Fruit fly (Drosophila melanogaster) whole organism, embryonic: ENCODE measurements around the gene Cpr62Ba.

Source experiments
- Atf-2 ChIP-seq: fragments of 200-800 bp; sonication (Bioruptor generic); optimal IDR thresholded peaks from 2 replicates; lab custom pipeline; 2016; ENCODE audit warnings: missing biosample characterization, missing genetic modification characterization
- Bgb ChIP-seq: fragments of 200-800 bp; sonication (Bioruptor generic); IDR thresholded peaks from 2 replicates; pipeline ENCODE4 v1.3.6; 2022; ENCODE audit warnings: missing biosample characterization, missing genetic modification characterization; ENCODE audit not compliant: partially characterized antibody
- CG10565 ChIP-seq: fragments of 200-800 bp; sonication (Bioruptor generic); optimal IDR thresholded peaks from 3 replicates; lab custom pipeline; 2016; ENCODE audit warnings: missing biosample characterization, mild to moderate bottlenecking, missing genetic modification characterization
- CG11398 ChIP-seq: fragments of 200-800 bp; sonication (Bioruptor generic); optimal IDR thresholded peaks from 2 replicates; lab custom pipeline; 2016; ENCODE audit warnings: missing biosample characterization, missing genetic modification characterization
- CG12155 ChIP-seq: fragments of 200-800 bp; sonication (Bioruptor generic); optimal IDR thresholded peaks from 3 replicates; lab custom pipeline; 2016; ENCODE audit warnings: missing biosample characterization, missing genetic modification characterization
- CG13123 ChIP-seq: fragments of 200-800 bp; sonication (Bioruptor generic); optimal IDR thresholded peaks from 2 replicates; lab custom pipeline; 2016; ENCODE audit warnings: missing biosample characterization, missing genetic modification characterization
- CG13894 ChIP-seq: fragments of 200-800 bp; sonication (Bioruptor generic); optimal IDR thresholded peaks from 3 replicates; lab custom pipeline; 2018; ENCODE audit warnings: missing biosample characterization, mild to moderate bottlenecking, missing genetic modification characterization, moderate library complexity
- CG15269 ChIP-seq: fragments of 200-800 bp; sonication (Bioruptor generic); optimal IDR thresholded peaks from 2 replicates; lab custom pipeline; 2018; ENCODE audit warnings: missing biosample characterization, mild to moderate bottlenecking, missing genetic modification characterization, moderate library complexity
- CG17186 ChIP-seq: fragments of 200-800 bp; sonication (Bioruptor generic); optimal IDR thresholded peaks from 3 replicates; lab custom pipeline; 2017; ENCODE audit warnings: missing biosample characterization, missing genetic modification reagents, missing genetic modification characterization
- CG17802 ChIP-seq: fragments of 200-800 bp; sonication (Bioruptor generic); optimal IDR thresholded peaks from 2 replicates; lab custom pipeline; 2018; ENCODE audit warnings: missing biosample characterization, mild to moderate bottlenecking, missing genetic modification characterization, moderate library complexity
- CG18262 ChIP-seq: fragments of 200-800 bp; optimal IDR thresholded peaks from 3 replicates; lab custom pipeline; 2019; ENCODE audit warnings: missing biosample characterization, mild to moderate bottlenecking, missing genetic modification characterization, moderate library complexity
- CG2129 ChIP-seq: fragments of 200-800 bp; sonication (Bioruptor generic); IDR thresholded peaks from 2 replicates; pipeline ENCODE4 v1.3.6; 2022; ENCODE audit warnings: missing biosample characterization, missing genetic modification characterization; ENCODE audit not compliant: partially characterized antibody
- CG3163 ChIP-seq: fragments of 200-800 bp; sonication (Bioruptor generic); optimal IDR thresholded peaks from 3 replicates; lab custom pipeline; 2016; ENCODE audit warnings: missing biosample characterization, missing genetic modification characterization
- CG4707 ChIP-seq: fragments of 200-800 bp; sonication (Bioruptor generic); optimal IDR thresholded peaks from 2 replicates; lab custom pipeline; 2018; ENCODE audit warnings: missing biosample characterization, mild to moderate bottlenecking, missing genetic modification characterization, moderate library complexity
- CG4820 ChIP-seq: fragments of 200-800 bp; sonication (Bioruptor generic); optimal IDR thresholded peaks from 3 replicates; lab custom pipeline; 2016; ENCODE audit warnings: missing biosample characterization, missing genetic modification characterization
- CG6689 ChIP-seq: fragments of 200-800 bp; sonication (Bioruptor generic); IDR thresholded peaks from 2 replicates; pipeline ENCODE4 v1.3.6; 2022; ENCODE audit warnings: missing biosample characterization, missing genetic modification characterization
- CG8290 ChIP-seq, 3 experiments: fragments of 200-800 bp; sonication (Bioruptor generic); optimal IDR thresholded peaks; 2 replicates each; lab custom pipeline; 2016 to 2019; ENCODE audit warnings: missing biosample characterization in 3 of 3, missing genetic modification characterization in 3 of 3, mild to moderate bottlenecking in 2 of 3, moderate library complexity in 1 of 3
- CG9932 ChIP-seq: fragments of 200-800 bp; sonication (Bioruptor generic); IDR thresholded peaks from 2 replicates; pipeline ENCODE4 v1.3.6; 2022; ENCODE audit warnings: missing biosample characterization, missing genetic modification characterization
- CHES-1-like ChIP-seq: fragments of 200-800 bp; sonication (Bioruptor generic); optimal IDR thresholded peaks from 2 replicates; lab custom pipeline; 2016; ENCODE audit warnings: missing biosample characterization, missing genetic modification characterization
- Camta ChIP-seq: fragments of 200-800 bp; sonication (Bioruptor generic); optimal IDR thresholded peaks from 2 replicates; lab custom pipeline; 2016; ENCODE audit warnings: missing biosample characterization, missing genetic modification characterization
- CkIIα-i1 ChIP-seq: fragments of 200-800 bp; sonication (Bioruptor generic); IDR thresholded peaks from 2 replicates; pipeline ENCODE4 v1.3.6; 2022; ENCODE audit warnings: missing biosample characterization, missing genetic modification characterization
- CrebB ChIP-seq: fragments of 200-800 bp; sonication (Bioruptor generic); optimal IDR thresholded peaks from 3 replicates; lab custom pipeline; 2018; ENCODE audit warnings: missing biosample characterization, mild to moderate bottlenecking, missing genetic modification characterization
- ERR ChIP-seq: fragments of 200-800 bp; sonication (Bioruptor generic); optimal IDR thresholded peaks from 2 replicates; lab custom pipeline; 2016; ENCODE audit warnings: missing biosample characterization, missing genetic modification characterization
- HHEX ChIP-seq: fragments of 200-800 bp; sonication (Bioruptor generic); optimal IDR thresholded peaks from 3 replicates; lab custom pipeline; 2017; ENCODE audit warnings: missing biosample characterization, mild to moderate bottlenecking, missing genetic modification characterization, missing genetic modification reagents
- Lhr ChIP-seq: fragments of 200-800 bp; sonication (Bioruptor generic); optimal IDR thresholded peaks from 3 replicates; lab custom pipeline; 2017; ENCODE audit warnings: mild to moderate bottlenecking, missing biosample characterization, missing genetic modification reagents, missing genetic modification characterization
- MBD-R2 ChIP-seq: fragments of 200-800 bp; sonication (Bioruptor generic); IDR thresholded peaks from 2 replicates; pipeline ENCODE4 v1.3.6; 2022; ENCODE audit warnings: missing biosample characterization, missing genetic modification characterization
- Meics ChIP-seq: fragments of 200-800 bp; sonication (Bioruptor generic); optimal IDR thresholded peaks from 2 replicates; lab custom pipeline; 2017; ENCODE audit warnings: missing biosample characterization, mild to moderate bottlenecking, missing genetic modification characterization
- NFAT ChIP-seq: fragments of 200-800 bp; sonication (Bioruptor generic); IDR thresholded peaks from 2 replicates; pipeline ENCODE4 v1.3.6; 2022; ENCODE audit warnings: missing biosample characterization, missing genetic modification characterization
- YL-1 ChIP-seq: fragments of 200-800 bp; sonication (Bioruptor generic); optimal IDR thresholded peaks from 3 replicates; lab custom pipeline; 2017; ENCODE audit warnings: missing biosample characterization, mild to moderate bottlenecking, missing genetic modification characterization
- ase ChIP-seq: fragments of 200-800 bp; sonication (Bioruptor generic); IDR thresholded peaks from 3 replicates; pipeline ENCODE4 v1.3.6; 2022; ENCODE audit warnings: missing biosample characterization, missing genetic modification characterization
- cg ChIP-seq: fragments of 200-800 bp; sonication (Bioruptor generic); optimal IDR thresholded peaks from 3 replicates; lab custom pipeline; 2019; ENCODE audit warnings: missing biosample characterization, mild to moderate bottlenecking, missing genetic modification characterization, moderate library complexity
- chinmo ChIP-seq: fragments of 200-800 bp; sonication (Bioruptor generic); IDR thresholded peaks from 4 replicates; pipeline ENCODE4 v1.3.6; 2022; ENCODE audit warnings: missing biosample characterization, missing genetic modification characterization; ENCODE audit not compliant: partially characterized antibody
- chn ChIP-seq: fragments of 200-800 bp; sonication (Bioruptor generic); optimal IDR thresholded peaks from 2 replicates; lab custom pipeline; 2016; ENCODE audit warnings: missing biosample characterization, missing genetic modification characterization
- dmrt99B ChIP-seq: fragments of 200-800 bp; sonication (Bioruptor generic); optimal IDR thresholded peaks from 2 replicates; lab custom pipeline; 2018; ENCODE audit warnings: missing biosample characterization, mild to moderate bottlenecking, missing genetic modification characterization, moderate library complexity
- en ChIP-seq: fragments of 200-800 bp; sonication (Bioruptor generic); optimal IDR thresholded peaks from 2 replicates; lab custom pipeline; 2016; ENCODE audit warnings: missing biosample characterization, missing genetic modification characterization
- eyg ChIP-seq: fragments of 200-800 bp; sonication (Bioruptor generic); optimal IDR thresholded peaks from 3 replicates; lab custom pipeline; 2016; ENCODE audit warnings: missing biosample characterization, missing genetic modification characterization
- hbn ChIP-seq: fragments of 200-800 bp; sonication (Bioruptor generic); IDR thresholded peaks from 2 replicates; pipeline ENCODE4 v1.3.6; 2022; ENCODE audit warnings: missing biosample characterization, missing genetic modification characterization; ENCODE audit not compliant: partially characterized antibody
- kni ChIP-seq: fragments of 200-800 bp; sonication (Bioruptor generic); optimal IDR thresholded peaks from 3 replicates; lab custom pipeline; 2017; ENCODE audit warnings: mild to moderate bottlenecking, missing biosample characterization, missing genetic modification reagents, missing genetic modification characterization
- lbe ChIP-seq: fragments of 200-800 bp; sonication (Bioruptor generic); optimal IDR thresholded peaks from 2 replicates; lab custom pipeline; 2016; ENCODE audit warnings: missing biosample characterization, mild to moderate bottlenecking, missing genetic modification characterization
- nerfin-1 ChIP-seq: fragments of 200-800 bp; sonication (Bioruptor generic); optimal IDR thresholded peaks from 3 replicates; lab custom pipeline; 2019; ENCODE audit warnings: missing biosample characterization, mild to moderate bottlenecking, missing genetic modification characterization, moderate library complexity
- phol ChIP-seq: fragments of 200-800 bp; sonication (Bioruptor generic); optimal IDR thresholded peaks from 3 replicates; lab custom pipeline; 2018; ENCODE audit warnings: missing biosample characterization, mild to moderate bottlenecking, missing genetic modification characterization, moderate library complexity
- prd ChIP-seq, 3 experiments: fragments of >200 bp in 2 of 3; fragments of 200-800 bp in 1 of 3; sonication (Bioruptor generic) in 1 of 3; optimal IDR thresholded peaks in 2 of 3; IDR thresholded peaks in 1 of 3; 2 replicates in 2 of 3; 3 replicates in 1 of 3; pipeline versions ENCODE4 v1.3.6 to Lab custom; 2017 to 2022; ENCODE audit warnings: missing biosample characterization in 1 of 3, missing genetic modification characterization in 1 of 3
- ranshi ChIP-seq: fragments of 200-800 bp; sonication (Bioruptor generic); IDR thresholded peaks from 2 replicates; pipeline ENCODE4 v1.3.6; 2022; ENCODE audit warnings: missing biosample characterization, missing genetic modification characterization
- ssp ChIP-seq: fragments of 200-800 bp; sonication (Bioruptor generic); IDR thresholded peaks from 2 replicates; pipeline ENCODE4 v1.3.6; 2022; ENCODE audit warnings: missing biosample characterization, missing genetic modification characterization
- tin ChIP-seq: fragments of 200-800 bp; sonication (Bioruptor generic); optimal IDR thresholded peaks from 3 replicates; lab custom pipeline; 2016; ENCODE audit warnings: missing biosample characterization, missing genetic modification characterization
- trh ChIP-seq: fragments of 200-800 bp; sonication (Bioruptor generic); optimal IDR thresholded peaks from 2 replicates; lab custom pipeline; 2016; ENCODE audit warnings: missing biosample characterization, missing genetic modification characterization
- wek ChIP-seq: fragments of 200-800 bp; sonication (Bioruptor generic); optimal IDR thresholded peaks from 3 replicates; lab custom pipeline; 2018; ENCODE audit warnings: missing biosample characterization, mild to moderate bottlenecking, missing genetic modification characterization, moderate library complexity

Cpr62Ba gene

DNA sequence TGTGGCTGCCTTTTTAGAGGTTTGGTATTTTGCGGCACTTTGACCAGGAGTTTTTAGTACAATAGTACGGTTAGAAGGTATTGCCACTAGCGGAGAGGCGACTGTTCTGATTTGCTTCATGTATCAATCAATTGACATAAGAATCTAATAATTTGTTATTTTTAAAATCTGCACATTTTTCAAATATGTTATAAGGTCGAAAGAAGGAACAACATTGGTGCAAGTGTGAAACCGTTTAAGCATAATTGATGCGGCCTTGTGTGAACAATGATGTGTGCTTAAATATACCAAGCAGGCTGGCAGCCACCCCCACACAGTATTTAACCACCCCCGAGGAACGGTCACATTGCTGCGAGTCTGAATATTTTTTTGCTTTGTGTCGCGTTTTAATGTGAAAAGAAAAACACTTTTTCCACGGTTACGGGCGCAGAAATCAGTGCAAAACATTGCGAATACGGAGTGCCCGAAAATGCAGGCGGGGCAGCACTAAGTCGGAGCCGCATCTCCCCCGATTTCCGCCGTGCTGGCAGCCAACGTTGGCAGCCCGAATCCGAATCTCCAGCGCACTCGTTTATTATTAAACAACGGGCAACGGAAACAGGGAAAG is 33.6 kb upstream of the Cpr62Ba start, which contains the start of the genes HBS1 and CG12025 (continued):
- no peak for TF ChIP-seq CkIIα-i1 (GFP tag; lab: Robert Waterston, UW)
- TF ChIP-seq CG17186 = peak; percentile 64
- no peak for TF ChIP-seq eyg (GFP tag; lab: Kevin White, UChicago)
- peak; percentile 32 for TF ChIP-seq CG15269 (tag; lab: Kevin White, UChicago)
- no peak for TF ChIP-seq wek
- peak; percentile 99 for TF ChIP-seq CG17802 (tag; lab: Kevin White, UChicago)
- no peak for TF ChIP-seq CG3163 (GFP tag; lab: Kevin White, UChicago)
- no peak for TF ChIP-seq Bgb (GFP tag; lab: Robert Waterston, UW)
- TF ChIP-seq nerfin-1 (tag; lab: Kevin White, UChicago) = peak; percentile 50
- TF ChIP-seq CG10565 (GFP tag; lab: Kevin White, UChicago) = no peak
- no peak for TF ChIP-seq lbe
- TF ChIP-seq CG4820 (GFP tag; lab: Kevin White, UChicago) = peak; percentile 40
- TF ChIP-seq ase (GFP tag; lab: Robert Waterston, UW) = 0 out of 3 replicates have a peak, but pooled peaks have one; percentile 21
- TF ChIP-seq kni (GFP tag; lab: Kevin White, UChicago) = no peak
- no peak for TF ChIP-seq CrebB (tag; lab: Kevin White, UChicago)
- peak; percentile 61 for TF ChIP-seq tin (GFP tag; lab: Kevin White, UChicago)
- TF ChIP-seq CG2129 (GFP tag; lab: Robert Waterston, UW) = no peak
- TF ChIP-seq ssp (GFP tag; lab: Robert Waterston, UW) = peak; percentile 96
- no peak for TF ChIP-seq HHEX (GFP tag; lab: Kevin White, UChicago)
- TF ChIP-seq CG8290 (GFP tag; optimal IDR thresholded peaks at IDR 0.05; lab: Kevin White, UChicago) = peak; percentile 76
- no peak for TF ChIP-seq CG8290 (tag; optimal IDR thresholded peaks at IDR 0.05; lab: Kevin White, UChicago)
- peak; percentile 80 for TF ChIP-seq phol
- peak; percentile 49 for TF ChIP-seq Meics (GFP tag; lab: Kevin White, UChicago)
- peak; percentile 45 for TF ChIP-seq dmrt99B (tag; lab: Kevin White, UChicago)
- TF ChIP-seq ranshi (GFP tag; lab: Robert Waterston, UW) = peak; percentile 26; the same call in 1 of the 2 replicates
- no peak for TF ChIP-seq prd (optimal IDR thresholded peaks at IDR 0.05; lab: Kevin White, UChicago)
- TF ChIP-seq prd (GFP tag; IDR thresholded peaks at IDR 0.05; lab: Robert Waterston, UW) = peak; percentile 61; the same call in 1 of the 3 replicates
- TF ChIP-seq hbn (GFP tag; lab: Robert Waterston, UW) = no peak
- TF ChIP-seq NFAT (GFP tag; lab: Robert Waterston, UW) = peak; percentile 37
- TF ChIP-seq MBD-R2 (GFP tag; lab: Robert Waterston, UW) = peak; percentile 72
- no peak for TF ChIP-seq chinmo (GFP tag; lab: Robert Waterston, UW)
- TF ChIP-seq CG13894 (tag; lab: Kevin White, UChicago) = peak; percentile 59
- TF ChIP-seq chn (GFP tag; lab: Kevin White, UChicago) = peak; percentile 91
- TF ChIP-seq Camta (GFP tag; lab: Kevin White, UChicago) = peak; percentile 40
- peak; percentile 65 for TF ChIP-seq CHES-1-like (GFP tag; lab: Kevin White, UChicago)

DNA sequence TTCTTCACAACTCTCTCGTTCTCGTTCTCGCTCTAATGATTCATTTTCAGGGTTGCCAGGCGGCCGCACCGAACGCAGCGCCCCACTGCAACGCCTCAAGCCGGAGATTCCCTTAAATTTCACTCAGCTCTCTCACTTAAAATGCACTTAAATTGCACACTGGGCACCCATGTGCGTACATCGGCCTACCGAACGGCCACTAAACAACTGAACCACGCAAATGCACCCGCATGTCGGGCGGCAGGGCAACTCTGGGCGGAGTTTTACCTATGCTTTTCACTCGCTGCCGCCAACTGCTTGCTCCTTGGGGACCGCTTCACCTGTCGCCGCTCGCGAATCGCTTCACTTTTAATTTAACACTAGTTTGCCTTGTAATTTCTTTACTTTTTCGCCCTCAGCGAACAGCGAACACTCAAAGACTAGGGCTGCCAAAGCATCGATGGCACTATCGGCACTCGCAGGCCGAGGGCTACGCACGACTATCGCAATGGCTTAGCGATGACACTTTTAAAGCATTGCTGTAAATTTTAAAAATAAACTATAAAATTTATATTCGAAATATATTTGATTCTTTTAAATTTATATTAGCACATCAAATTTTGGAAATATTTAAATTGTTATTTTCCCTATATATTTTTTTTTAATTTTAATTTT is 30.3 kb upstream of the Cpr62Ba start, which contains the start of gene Rap1:
Rap1 (minus strand) TSS at position 446 of the 654 bp plus-strand sequence.
- TF ChIP-seq CG9932 (peak; percentile 93), CG13123 (GFP tag; lab: Kevin White, UChicago) (no peak), Atf-2 (GFP tag; lab: Kevin White, UChicago) (peak; percentile 39), Lhr (peak; percentile 19), YL-1 (GFP tag; lab: Kevin White, UChicago) (peak; percentile 89), CG11398 (GFP tag; lab: Kevin White, UChicago) (peak; percentile 12), CG18262 (peak; percentile 77), CG12155 (GFP tag; lab: Kevin White, UChicago) (peak; percentile 52), trh (GFP tag; lab: Kevin White, UChicago) (peak; percentile 22), CG6689 (GFP tag; lab: Robert Waterston, UW) (peak; percentile 57), CG8290 (GFP tag; optimal IDR thresholded peaks at IDR 0.05; lab: Kevin White, UChicago) (peak; percentile 85), CG8290 (tag; optimal IDR thresholded peaks at IDR 0.05; lab: Kevin White, UChicago) (peak in 1 of 2 experiments; percentile 55), ERR (GFP tag; lab: Kevin White, UChicago) (peak; percentile 35), CG4707 (GFP tag; lab: Kevin White, UChicago) (no peak), cg (GFP tag; lab: Kevin White, UChicago) (peak; percentile 58), en (GFP tag; lab: Kevin White, UChicago) (no peak)
